Worm (Caenorhabditis elegans) whole organism, L2 larva: ENCODE results near the gene C26F1.1.

Experiments
- lin-13 ChIP-seq: fragments of 150-350 bp; optimal IDR thresholded peaks from 2 replicates; lab custom pipeline; 2014; ENCODE audit warnings: missing biosample characterization, missing genetic modification reagents, missing genetic modification characterization
- snpc-4 ChIP-seq: fragments of 150-350 bp; optimal IDR thresholded peaks from 2 replicates; lab custom pipeline; 2014; ENCODE audit warnings: missing biosample characterization, missing genetic modification characterization

DNA sequence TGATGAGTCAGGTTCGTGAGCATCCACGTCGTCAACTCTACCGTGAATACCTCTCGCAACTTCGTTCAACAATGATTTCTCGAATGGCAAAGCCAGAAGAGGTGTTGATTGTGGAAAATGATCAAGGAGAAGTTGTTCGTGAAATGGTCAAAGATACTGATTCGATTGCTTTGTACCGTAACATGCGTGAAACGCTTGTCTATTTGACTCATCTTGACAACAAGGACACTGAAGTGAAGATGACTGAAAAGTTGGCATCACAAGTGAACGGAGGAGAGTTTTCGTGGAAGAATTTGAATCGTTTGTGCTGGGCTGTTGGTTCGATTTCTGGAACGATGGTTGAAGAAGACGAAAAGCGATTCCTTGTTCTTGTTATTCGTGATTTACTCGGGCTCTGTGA is 21.4 kb downstream of the C26F1.1 start:
- TF ChIP-seq snpc-4 (tag; lab: Kevin White, UChicago) (no peak), lin-13 (GFP tag; lab: Kevin White, UChicago) (no peak)
